Worm (Caenorhabditis elegans) whole organism, early embryonic: ENCODE results near the gene Y37E11B.10.

Experiments used
- B0310.2 ChIP-seq: sonication (generic microtip); optimal IDR thresholded peaks from 2 replicates; lab custom pipeline; 2016; ENCODE audit warnings: mild to moderate bottlenecking, missing genetic modification characterization, missing compliant biosample characterization
- aly-1 ChIP-seq: sonication (generic microtip); optimal IDR thresholded peaks from 2 replicates; lab custom pipeline; 2016; ENCODE audit warnings: missing genetic modification characterization, missing compliant biosample characterization
- ama-1 ChIP-seq: fragments of 150-350 bp; optimal IDR thresholded peaks from 2 replicates; lab custom pipeline; 2014
- pes-1 ChIP-seq: fragments of 200-800 bp; sonication (Bioruptor generic); IDR thresholded peaks from 2 replicates; pipeline ENCODE4 v1.3.6; 2022; ENCODE audit warnings: missing genetic modification reagents, missing genetic modification characterization, missing compliant biosample characterization

- no peak for TF ChIP-seq ama-1 (lab: Kevin White, UChicago)
- no peak for TF ChIP-seq B0310.2 (tag; lab: Kevin White, UChicago)
- TF ChIP-seq aly-1 (tag; lab: Kevin White, UChicago) = no peak
- no peak for TF ChIP-seq pes-1
Measured at ce11 chrIV:3611845-3612244, 5.6 kb upstream of the Y37E11B.10 start.
